Fruit fly (Drosophila melanogaster): Measurements from ENCODE around the gene Ilp3.

Gene Ilp3

DNA sequence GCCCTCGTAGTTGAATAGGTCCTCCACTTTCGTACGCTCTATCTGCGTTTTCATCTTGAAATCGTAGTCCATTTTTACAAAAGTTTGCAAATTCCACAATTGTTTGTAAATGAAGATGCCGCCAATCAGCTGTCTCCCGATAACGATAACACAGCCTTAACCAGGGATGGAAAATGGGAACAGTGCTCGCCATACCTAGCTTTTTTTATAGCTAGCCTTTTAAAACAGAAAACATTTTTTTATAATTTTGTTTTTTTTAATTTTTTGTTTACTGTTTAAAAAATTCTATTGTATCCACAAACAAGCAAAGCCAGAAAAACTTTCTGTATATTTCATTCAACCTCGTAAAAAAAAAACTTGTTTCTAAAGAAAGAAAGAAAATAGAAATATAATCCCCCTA lies 36.6 kb upstream of the Ilp3 start, which contains the start of gene Cdk8 (continued):
- TF ChIP-seq trh (GFP tag; optimal IDR thresholded peaks at IDR 0.05) (no peak), Xbp1 (GFP tag; optimal IDR thresholded peaks at IDR 0.05) (peak; percentile 41), CG7357 (GFP tag; IDR thresholded peaks at IDR 0.05) (no peak), Mad (GFP tag; optimal IDR thresholded peaks at IDR 0.05) (no peak), psq (GFP tag; optimal IDR thresholded peaks at IDR 0.05) (no peak), Dbx (GFP tag; IDR thresholded peaks at IDR 0.05) (peak; percentile 39; the same call in 1 of the 3 replicates), bsh (GFP tag; optimal IDR thresholded peaks at IDR 0.05) (peak in 1 of 2 experiments; percentile 47), bab2 (GFP tag; optimal IDR thresholded peaks at IDR 0.05) (no peak), Meics (GFP tag; optimal IDR thresholded peaks at IDR 0.05) (no peak), unc-4 (GFP tag; IDR thresholded peaks at IDR 0.05; ENCODE audit: partially characterized antibody) (no peak), CG2202 (tag; optimal IDR thresholded peaks at IDR 0.05) (no peak), CG2129 (GFP tag; IDR thresholded peaks at IDR 0.05; ENCODE audit: partially characterized antibody) (no peak), CG1024 (GFP tag; IDR thresholded peaks at IDR 0.05) (no peak), CG31365 (tag; optimal IDR thresholded peaks at IDR 0.05) (no peak), vvl (GFP tag; IDR thresholded peaks at IDR 0.05) (peak; percentile 56; the same call in 1 of the 2 replicates), sens (GFP tag) (peak; percentile 84), scrt (GFP tag; optimal IDR thresholded peaks at IDR 0.05) (no peak), CG7928 (GFP tag; optimal IDR thresholded peaks at IDR 0.05) (peak; percentile 92), CG10431 (GFP tag; optimal IDR thresholded peaks at IDR 0.05) (no peak), slou (GFP tag; optimal IDR thresholded peaks at IDR 0.05) (no peak), CG9932 (GFP tag; IDR thresholded peaks at IDR 0.05) (peak; percentile 77), CG10959 (GFP tag; IDR thresholded peaks at IDR 0.05) (no peak), ssp (GFP tag; IDR thresholded peaks at IDR 0.05) (no peak), CG3065 (GFP tag; optimal IDR thresholded peaks at IDR 0.05) (no peak), CG10979 (tag; optimal IDR thresholded peaks at IDR 0.05) (peak; percentile 28), inv (GFP tag; IDR thresholded peaks at IDR 0.05; ENCODE audit: partially characterized antibody) (no peak), jumu (GFP tag; optimal IDR thresholded peaks at IDR 0.05) (no peak), CG7556 (GFP tag; optimal IDR thresholded peaks at IDR 0.05) (peak; percentile 15), CkIIα-i1 (GFP tag; IDR thresholded peaks at IDR 0.05) (no peak), CG17385 (GFP tag; optimal IDR thresholded peaks at IDR 0.05) (no peak), mam (GFP tag; optimal IDR thresholded peaks at IDR 0.05) (peak; percentile 31), Mes4 (GFP tag; optimal IDR thresholded peaks at IDR 0.05) (no peak), CG8290 (GFP tag; optimal IDR thresholded peaks at IDR 0.05) (no peak), CG8290 (tag; optimal IDR thresholded peaks at IDR 0.05) (no peak), Chrac-16 (GFP tag; optimal IDR thresholded peaks at IDR 0.05) (peak; percentile 13), CG6765 (GFP tag; optimal IDR thresholded peaks at IDR 0.05) (no peak), Ssrp (tag; optimal IDR thresholded peaks at IDR 0.05) (peak; percentile 8), Jarid2 (GFP tag; optimal IDR thresholded peaks at IDR 0.05) (no peak), slp2 (GFP tag; optimal IDR thresholded peaks at IDR 0.05) (no peak), knrl (GFP tag; IDR thresholded peaks at IDR 0.05; ENCODE audit: partially characterized antibody) (no peak; the same call in 2 of the 3 replicates), nmo (GFP tag; optimal IDR thresholded peaks at IDR 0.05) (peak; percentile 28), CG15696 (tag; optimal IDR thresholded peaks at IDR 0.05) (peak; percentile 13), CHES-1-like (GFP tag; optimal IDR thresholded peaks at IDR 0.05) (peak; percentile 49), CG7271 (tag; optimal IDR thresholded peaks at IDR 0.05) (no peak), CG4730 (GFP tag; IDR thresholded peaks at IDR 0.05) (no peak), Xrp1 (GFP tag; IDR thresholded peaks at IDR 0.05) (peak; percentile 17; the same call in 1 of the 2 replicates), hth (optimal IDR thresholded peaks at IDR 0.05) (no peak), Lim3 (GFP tag; IDR thresholded peaks at IDR 0.05) (no peak), ERR (GFP tag; optimal IDR thresholded peaks at IDR 0.05) (no peak), chn (GFP tag; optimal IDR thresholded peaks at IDR 0.05) (peak; percentile 9), CG5245 (GFP tag; optimal IDR thresholded peaks at IDR 0.05) (no peak), cad (GFP tag; optimal IDR thresholded peaks at IDR 0.05) (no peak), E2f2 (GFP tag; IDR thresholded peaks at IDR 0.05) (peak; percentile 70)
